Worm (Caenorhabditis elegans): Measurements from ENCODE around the gene K02A6.1.

Gene K02A6.1

ce11 chrX:8214424-8215115 is 5.0 kb upstream of the K02A6.1 start, which contains the start of gene C47D2.1:
C47D2.1 (plus strand) TSS chrX:8215065.
- TF ChIP-seq snu-23 (GFP tag; optimal IDR thresholded peaks at IDR 0.05) = no peak
- no peak for TF ChIP-seq egl-27 (tag; optimal IDR thresholded peaks at IDR 0.05)
- no peak for TF ChIP-seq nhr-20 (tag; optimal IDR thresholded peaks at IDR 0.05)
- no peak for TF ChIP-seq nhr-11 (tag; optimal IDR thresholded peaks at IDR 0.05)
- TF ChIP-seq F16B12.6 (tag; optimal IDR thresholded peaks at IDR 0.05) = no peak
- no peak for TF ChIP-seq sptf-1 (tag; optimal IDR thresholded peaks at IDR 0.05)
- no peak for TF ChIP-seq C04F5.9 (tag; optimal IDR thresholded peaks at IDR 0.05)
- TF ChIP-seq dsc-1 (tag; optimal IDR thresholded peaks at IDR 0.05) = no peak
- TF ChIP-seq hpl-2 (GFP tag; optimal IDR thresholded peaks at IDR 0.05) = no peak

- no peak for TF ChIP-seq alr-1 (tag; optimal IDR thresholded peaks at IDR 0.05; ENCODE audit: borderline replicate concordance)
- TF ChIP-seq C04F5.9 (tag; optimal IDR thresholded peaks at IDR 0.05) = no peak
- no peak for TF ChIP-seq ama-1 (optimal IDR thresholded peaks at IDR 0.05)
- TF ChIP-seq nhr-76 (tag; optimal IDR thresholded peaks at IDR 0.05) = no peak
- no peak for TF ChIP-seq tbx-2 (tag; optimal IDR thresholded peaks at IDR 0.05)
- TF ChIP-seq fos-1 (tag; optimal IDR thresholded peaks at IDR 0.05) = no peak
- TF ChIP-seq xbp-1 (tag; optimal IDR thresholded peaks at IDR 0.05) = no peak
Observed at ce11 chrX:8216957-8217356, 2.6 kb upstream of the K02A6.1 start.

- TF ChIP-seq nhr-76 (tag; optimal IDR thresholded peaks at IDR 0.05) = no peak
- TF ChIP-seq ama-1 (optimal IDR thresholded peaks at IDR 0.05) = no peak
- TF ChIP-seq lin-13 (GFP tag; optimal IDR thresholded peaks at IDR 0.05) = no peak
- TF ChIP-seq ceh-82 (tag; optimal IDR thresholded peaks at IDR 0.05) = no peak
- TF ChIP-seq dsc-1 (tag; optimal IDR thresholded peaks at IDR 0.05) = no peak
- no peak for TF ChIP-seq nhr-71 (tag; optimal IDR thresholded peaks at IDR 0.05)
- TF ChIP-seq ceh-63 (GFP tag; optimal IDR thresholded peaks at IDR 0.05) = no peak
Observed at ce11 chrX:8218653-8219052, 875 bp upstream of the K02A6.1 start, which contains the start of gene K02A6.4. K02A6.4 (minus strand) TSS chrX:8218753.

- TF ChIP-seq nhr-90 (tag; optimal IDR thresholded peaks at IDR 0.05; ENCODE audit: poor library complexity) = no peak
- no peak for TF ChIP-seq pqm-1 (tag; optimal IDR thresholded peaks at IDR 0.05)
- no peak for TF ChIP-seq zip-4 (GFP tag; optimal IDR thresholded peaks at IDR 0.05)
- no peak for TF ChIP-seq irx-1 (tag; optimal IDR thresholded peaks at IDR 0.05)
- no peak for TF ChIP-seq pax-3 (tag; optimal IDR thresholded peaks at IDR 0.05)
Observed at ce11 chrX:8224916-8225315, 5.4 kb downstream of the K02A6.1 start, which contains the start of gene K02A6.2. K02A6.2 (minus strand) TSS chrX:8225016.

- TF ChIP-seq ama-1 (optimal IDR thresholded peaks at IDR 0.05) = no peak
- TF ChIP-seq ces-1 (GFP tag; optimal IDR thresholded peaks at IDR 0.05) = no peak
- TF ChIP-seq hlh-4 (tag; optimal IDR thresholded peaks at IDR 0.05) = no peak
- no peak for TF ChIP-seq tbx-2 (tag; optimal IDR thresholded peaks at IDR 0.05)
- no peak for TF ChIP-seq ztf-4 (tag; optimal IDR thresholded peaks at IDR 0.05)
- TF ChIP-seq hlh-17 (GFP tag; optimal IDR thresholded peaks at IDR 0.05; ENCODE audit: borderline replicate concordance) = no peak
- no peak for TF ChIP-seq fos-1 (tag; optimal IDR thresholded peaks at IDR 0.05)
- no peak for TF ChIP-seq lin-13 (GFP tag; optimal IDR thresholded peaks at IDR 0.05)
Observed at ce11 chrX:8229221-8229620, 9.7 kb downstream of the K02A6.1 start.

- no peak for TF ChIP-seq fkh-4 (tag; optimal IDR thresholded peaks at IDR 0.05; ENCODE audit: borderline replicate concordance)
- no peak for TF ChIP-seq unc-98 (GFP tag; IDR thresholded peaks at IDR 0.05)
- TF ChIP-seq mep-1 (tag; optimal IDR thresholded peaks at IDR 0.05) = no peak
- TF ChIP-seq nhr-85 (tag) = no peak
- no peak for TF ChIP-seq hpl-2 (GFP tag; optimal IDR thresholded peaks at IDR 0.05)
- no peak for TF ChIP-seq ceh-82 (tag; optimal IDR thresholded peaks at IDR 0.05)
- no peak for TF ChIP-seq lin-13 (GFP tag; optimal IDR thresholded peaks at IDR 0.05)
- no peak for TF ChIP-seq egl-13 (tag; optimal IDR thresholded peaks at IDR 0.05)
Observed at ce11 chrX:8230579-8230978, 11.1 kb downstream of the K02A6.1 start.

Data from whole organism, L1 larva.